Fruit fly (Drosophila melanogaster): Measurements from ENCODE around the gene Pi3K68D.

dm6 chr3L:11772057-11772456 is 17.8 kb downstream of the Pi3K68D start, which contains the start of gene Muc68D:
- TF ChIP-seq CG4496 (GFP tag; IDR thresholded peaks at IDR 0.05) (no peak), fd96Ca (GFP tag; IDR thresholded peaks at IDR 0.05) (no peak), CG13204 (GFP tag; optimal IDR thresholded peaks at IDR 0.05) (no peak), rn (GFP tag; IDR thresholded peaks at IDR 0.05) (no peak), CG9948 (tag; optimal IDR thresholded peaks at IDR 0.05) (no peak), Ets98B (GFP tag; IDR thresholded peaks at IDR 0.05) (no peak), CG15710 (tag; optimal IDR thresholded peaks at IDR 0.05) (no peak), CG10348 (GFP tag; IDR thresholded peaks at IDR 0.05) (no peak), CG17806 (tag; optimal IDR thresholded peaks at IDR 0.05) (no peak), Pif1B (GFP tag; optimal IDR thresholded peaks at IDR 0.05) (no peak), Pif1A (GFP tag; optimal IDR thresholded peaks at IDR 0.05) (no peak), EcR (GFP tag; optimal IDR thresholded peaks at IDR 0.05) (no peak), Snoo (tag; optimal IDR thresholded peaks at IDR 0.05) (no peak), CG8159 (tag; optimal IDR thresholded peaks at IDR 0.05) (no peak)

All from whole organism, pupa.